Fruit fly (Drosophila melanogaster) whole organism, prepupa: ENCODE results near the gene smal.

Experiments
- Blimp-1 ChIP-seq: fragments of 200-800 bp; sonication (Bioruptor generic); optimal IDR thresholded peaks from 3 replicates; lab custom pipeline; 2017; ENCODE audit warnings: missing biosample characterization, missing genetic modification characterization, mild to moderate bottlenecking, moderate library complexity, missing genetic modification reagents
- CG10631 ChIP-seq: fragments of 200-800 bp; sonication (Bioruptor generic); optimal IDR thresholded peaks from 2 replicates; lab custom pipeline; 2016; ENCODE audit warnings: missing biosample characterization, missing genetic modification characterization
- CG10669 ChIP-seq: fragments of 200-800 bp; sonication (Bioruptor generic); optimal IDR thresholded peaks from 3 replicates; lab custom pipeline; 2018; ENCODE audit warnings: missing biosample characterization, mild to moderate bottlenecking, missing genetic modification characterization, moderate library complexity
- CG11294 ChIP-seq: fragments of 200-800 bp; sonication (Bioruptor generic); IDR thresholded peaks from 2 replicates; pipeline ENCODE4 v1.3.6; 2022; ENCODE audit warnings: missing biosample characterization, missing genetic modification characterization
- CG15336 ChIP-seq: fragments of 200-800 bp; sonication (Bioruptor generic); IDR thresholded peaks from 2 replicates; pipeline ENCODE4 v1.3.6; 2022; ENCODE audit warnings: missing biosample characterization, missing genetic modification characterization
- CG1621 ChIP-seq: fragments of 200-800 bp; sonication (Bioruptor generic); optimal IDR thresholded peaks from 3 replicates; lab custom pipeline; 2018; ENCODE audit warnings: missing biosample characterization, mild to moderate bottlenecking, missing genetic modification characterization
- CG16779 ChIP-seq: fragments of 200-800 bp; sonication (Bioruptor generic); optimal IDR thresholded peaks from 3 replicates; lab custom pipeline; 2017; ENCODE audit warnings: missing biosample characterization, mild to moderate bottlenecking, missing genetic modification characterization
- CG32006 ChIP-seq: fragments of 200-800 bp; sonication (Bioruptor generic); optimal IDR thresholded peaks from 3 replicates; lab custom pipeline; 2017; ENCODE audit warnings: missing biosample characterization, mild to moderate bottlenecking, missing genetic modification characterization
- CG34406 ChIP-seq: fragments of 200-800 bp; sonication (Bioruptor generic); optimal IDR thresholded peaks from 3 replicates; lab custom pipeline; 2016; ENCODE audit warnings: missing biosample characterization, missing genetic modification characterization
- CG3919 ChIP-seq: fragments of 200-800 bp; sonication (Bioruptor generic); optimal IDR thresholded peaks from 3 replicates; lab custom pipeline; 2016; ENCODE audit warnings: missing biosample characterization, missing genetic modification characterization
- CG4318 ChIP-seq: fragments of 200-800 bp; sonication (Bioruptor generic); optimal IDR thresholded peaks from 3 replicates; lab custom pipeline; 2017; ENCODE audit warnings: missing biosample characterization, mild to moderate bottlenecking, missing genetic modification characterization
- CG6163 ChIP-seq: fragments of 200-800 bp; sonication (Bioruptor generic); IDR thresholded peaks from 3 replicates; pipeline ENCODE4 v1.3.6; 2022; ENCODE audit warnings: missing biosample characterization, missing genetic modification characterization
- CG6808 ChIP-seq: fragments of 200-800 bp; sonication (Bioruptor generic); optimal IDR thresholded peaks from 3 replicates; lab custom pipeline; 2017; ENCODE audit warnings: missing biosample characterization, missing genetic modification characterization, mild to moderate bottlenecking, moderate library complexity, missing genetic modification reagents
- CG7368 ChIP-seq: fragments of 200-800 bp; sonication (Bioruptor generic); optimal IDR thresholded peaks from 3 replicates; lab custom pipeline; 2016; ENCODE audit warnings: missing biosample characterization, missing genetic modification characterization
- CG8319 ChIP-seq: fragments of 200-800 bp; sonication (Bioruptor generic); optimal IDR thresholded peaks from 3 replicates; lab custom pipeline; 2016; ENCODE audit warnings: missing biosample characterization, missing genetic modification characterization
- CG8632 ChIP-seq: fragments of 200-800 bp; sonication (Bioruptor generic); optimal IDR thresholded peaks from 3 replicates; lab custom pipeline; 2016; ENCODE audit warnings: missing biosample characterization, missing genetic modification characterization
- CG9139 ChIP-seq: fragments of 200-800 bp; sonication (Bioruptor generic); optimal IDR thresholded peaks from 3 replicates; lab custom pipeline; 2017; ENCODE audit warnings: missing biosample characterization, mild to moderate bottlenecking, missing genetic modification characterization
- Eip78C ChIP-seq: fragments of 200-800 bp; sonication (Bioruptor generic); peaks from one replicate; lab custom pipeline; 2016; ENCODE audit warnings: missing biosample characterization, missing genetic modification characterization
- Eip93F ChIP-seq: fragments of 200-800 bp; sonication (Bioruptor generic); optimal IDR thresholded peaks from 2 replicates; lab custom pipeline; 2016; ENCODE audit warnings: missing biosample characterization, mild to moderate bottlenecking, missing genetic modification characterization
- Ets96B ChIP-seq: fragments of 200-800 bp; optimal IDR thresholded peaks from 2 replicates; lab custom pipeline; 2019; ENCODE audit warnings: missing biosample characterization, mild to moderate bottlenecking, missing genetic modification characterization, moderate library complexity
- Gug ChIP-seq: fragments of 200-800 bp; sonication (Bioruptor generic); IDR thresholded peaks from 2 replicates; pipeline ENCODE4 v1.3.6; 2022; ENCODE audit warnings: missing biosample characterization, missing genetic modification characterization
- Met ChIP-seq: fragments of 200-800 bp; sonication (Bioruptor generic); optimal IDR thresholded peaks from 3 replicates; lab custom pipeline; 2016; ENCODE audit warnings: missing biosample characterization, missing genetic modification characterization
- OdsH ChIP-seq: fragments of 200-800 bp; sonication (Bioruptor generic); optimal IDR thresholded peaks from 3 replicates; lab custom pipeline; 2016; ENCODE audit warnings: missing biosample characterization, missing genetic modification characterization
- Sox102F ChIP-seq: fragments of 200-800 bp; sonication (Bioruptor generic); optimal IDR thresholded peaks from 2 replicates; lab custom pipeline; 2016; ENCODE audit warnings: missing biosample characterization, mild to moderate bottlenecking, missing genetic modification characterization
- Sox15 ChIP-seq: fragments of 200-800 bp; sonication (Bioruptor generic); optimal IDR thresholded peaks from 3 replicates; lab custom pipeline; 2016; ENCODE audit warnings: missing biosample characterization, missing genetic modification characterization
- achi ChIP-seq: fragments of 200-800 bp; sonication (Bioruptor generic); optimal IDR thresholded peaks from 3 replicates; lab custom pipeline; 2016; ENCODE audit warnings: missing biosample characterization, missing genetic modification characterization
- acj6 ChIP-seq: fragments of 200-800 bp; sonication (Bioruptor generic); optimal IDR thresholded peaks from 3 replicates; lab custom pipeline; 2016; ENCODE audit warnings: missing biosample characterization, missing genetic modification characterization
- cyc ChIP-seq: fragments of 200-800 bp; sonication (Bioruptor generic); optimal IDR thresholded peaks from 3 replicates; lab custom pipeline; 2016; ENCODE audit warnings: missing biosample characterization, missing genetic modification characterization
- dsx ChIP-seq: fragments of 200-800 bp; optimal IDR thresholded peaks from 3 replicates; lab custom pipeline; 2019; ENCODE audit warnings: missing biosample characterization, mild to moderate bottlenecking, missing genetic modification characterization, moderate library complexity; ENCODE audit not compliant: poor library complexity, severe bottlenecking
- fd59A ChIP-seq: fragments of 200-800 bp; sonication (Bioruptor generic); optimal IDR thresholded peaks from 2 replicates; lab custom pipeline; 2017; ENCODE audit warnings: missing biosample characterization, mild to moderate bottlenecking, missing genetic modification characterization, missing genetic modification reagents
- fkh ChIP-seq: fragments of 200-800 bp; sonication (Bioruptor generic); optimal IDR thresholded peaks from 3 replicates; lab custom pipeline; 2017; ENCODE audit warnings: missing biosample characterization, mild to moderate bottlenecking, missing genetic modification characterization, moderate library complexity
- lz ChIP-seq: fragments of 200-800 bp; sonication (Bioruptor generic); optimal IDR thresholded peaks from 3 replicates; lab custom pipeline; 2016; ENCODE audit warnings: missing biosample characterization, missing genetic modification characterization
- net ChIP-seq: fragments of 200-800 bp; sonication (Bioruptor generic); optimal IDR thresholded peaks from 3 replicates; lab custom pipeline; 2016; ENCODE audit warnings: missing biosample characterization, missing genetic modification characterization
- pdm3 ChIP-seq: fragments of 200-800 bp; sonication (Bioruptor generic); optimal IDR thresholded peaks from 3 replicates; lab custom pipeline; 2016; ENCODE audit warnings: missing biosample characterization, missing genetic modification characterization
- ss ChIP-seq, 2 experiments: fragments of 200-800 bp; sonication (Bioruptor generic); optimal IDR thresholded peaks; 2 replicates in 1 of 2; 3 replicates in 1 of 2; lab custom pipeline; 2017 to 2018; ENCODE audit warnings: mild to moderate bottlenecking in 2 of 2, missing biosample characterization in 2 of 2, missing genetic modification characterization in 2 of 2, moderate library complexity in 1 of 2
- topi ChIP-seq: fragments of 200-800 bp; sonication (Bioruptor generic); optimal IDR thresholded peaks from 3 replicates; lab custom pipeline; 2016; ENCODE audit warnings: missing biosample characterization, missing genetic modification characterization
- vri ChIP-seq: fragments of 200-800 bp; sonication (Bioruptor generic); optimal IDR thresholded peaks from 3 replicates; lab custom pipeline; 2016; ENCODE audit warnings: missing biosample characterization, mild to moderate bottlenecking, missing genetic modification characterization

Gene smal

DNA sequence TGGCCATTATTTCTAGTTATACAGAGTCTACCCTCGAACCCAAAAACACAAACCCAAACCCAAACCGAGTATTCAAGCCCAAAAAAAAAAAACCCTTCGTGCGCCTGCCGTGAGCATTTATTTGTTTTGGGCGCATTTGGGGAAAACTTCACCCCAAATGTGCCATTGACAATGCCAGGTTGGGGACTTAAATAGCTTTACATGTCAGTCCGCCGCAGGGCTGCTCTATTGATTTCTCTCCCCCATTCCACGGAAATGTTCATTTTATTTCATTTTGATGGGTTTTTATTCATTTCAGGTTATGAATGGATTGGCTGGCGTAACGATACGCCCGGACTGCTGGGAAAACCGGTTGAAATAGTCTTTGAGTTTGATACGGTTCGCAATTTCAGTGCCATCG lies 23.9 kb downstream of the smal start:
- no peak for TF ChIP-seq Eip78C (GFP tag; lab: Kevin White, UChicago)
- TF ChIP-seq pdm3: no peak
- TF ChIP-seq CG6163: no peak
- TF ChIP-seq Gug (GFP tag; lab: Robert Waterston, UW): no peak
- no peak for TF ChIP-seq lz (GFP tag; lab: Kevin White, UChicago)
- no peak for TF ChIP-seq OdsH (GFP tag; lab: Kevin White, UChicago)
- no peak for TF ChIP-seq CG3919 (GFP tag; lab: Kevin White, UChicago)
- TF ChIP-seq CG15336: no peak
- no peak for TF ChIP-seq achi (GFP tag; lab: Kevin White, UChicago)
- TF ChIP-seq acj6 (GFP tag; lab: Kevin White, UChicago): no peak
- no peak for TF ChIP-seq CG34406 (GFP tag; lab: Kevin White, UChicago)
- TF ChIP-seq net (GFP tag; lab: Kevin White, UChicago): no peak
- no peak for TF ChIP-seq fd59A
- TF ChIP-seq Met (GFP tag; lab: Kevin White, UChicago): no peak
- TF ChIP-seq Blimp-1 (GFP tag; lab: Kevin White, UChicago): no peak
- TF ChIP-seq vri (GFP tag; lab: Kevin White, UChicago): no peak
- no peak for TF ChIP-seq Eip93F (GFP tag; lab: Kevin White, UChicago)
- TF ChIP-seq topi (GFP tag; lab: Kevin White, UChicago): no peak
- TF ChIP-seq CG4318: no peak
- TF ChIP-seq, all 60 proteins: peak for 0

DNA sequence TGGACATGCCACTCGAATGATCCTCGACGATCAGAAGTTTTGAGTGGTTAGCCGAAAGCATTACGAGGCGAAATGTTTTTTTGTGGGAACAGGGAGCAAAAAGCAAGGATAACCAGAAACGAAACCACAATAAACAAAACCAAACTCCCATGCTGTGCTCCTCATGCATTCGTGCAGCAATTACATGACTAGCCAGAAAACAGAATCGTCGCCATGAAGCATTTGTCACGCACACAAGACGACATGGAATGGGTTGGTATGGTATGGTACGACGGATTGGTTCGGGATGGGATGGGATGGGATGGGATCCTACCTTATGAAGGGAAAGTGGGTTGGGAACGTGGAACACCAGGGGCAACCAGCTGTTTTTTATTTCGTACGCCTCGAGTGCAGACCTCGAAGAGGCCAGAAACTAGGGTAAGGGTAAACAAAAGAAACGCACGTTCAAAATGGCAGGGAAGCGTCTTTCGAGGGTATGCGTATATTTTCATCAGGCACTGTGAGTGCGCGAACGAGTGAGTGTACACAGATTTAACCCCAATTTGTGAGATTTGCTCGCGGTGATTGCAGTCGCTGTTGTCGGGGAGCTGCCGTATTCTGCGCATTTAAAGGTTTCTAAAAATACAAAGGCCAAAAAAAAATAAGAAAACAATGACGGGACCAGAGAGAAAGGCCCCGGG lies 25.8 kb downstream of the smal start:
- TF ChIP-seq Met (GFP tag; lab: Kevin White, UChicago) (no peak), ss (GFP tag; optimal IDR thresholded peaks at IDR 0.05; lab: Kevin White, UChicago) (peak in 1 of 2 experiments; percentile 96)

DNA sequence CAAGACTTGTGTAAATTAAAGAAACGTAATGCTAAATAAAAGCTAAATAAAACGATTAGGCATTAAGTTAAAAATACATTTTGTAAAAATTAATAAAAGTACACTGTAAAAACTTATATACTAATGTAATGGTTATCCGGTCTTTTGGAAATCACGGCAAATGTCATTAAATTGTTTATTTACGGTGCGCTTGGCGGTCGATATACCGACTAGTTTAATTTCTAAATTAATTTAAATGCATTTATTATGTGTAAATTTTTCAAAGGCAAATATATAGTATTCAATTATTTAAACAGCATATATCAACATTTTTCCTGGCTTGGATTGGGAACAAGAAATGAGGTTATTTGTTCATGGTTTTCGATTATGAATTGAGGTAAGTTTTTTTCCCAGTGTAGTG lies 31.9 kb downstream of the smal start:
- TF ChIP-seq CG32006 (GFP tag; lab: Kevin White, UChicago): peak; percentile 13
- TF ChIP-seq CG7368 (GFP tag; lab: Kevin White, UChicago): no peak
- no peak for TF ChIP-seq CG8319 (GFP tag; lab: Kevin White, UChicago)
- peak; percentile 60 for TF ChIP-seq Eip78C (GFP tag; lab: Kevin White, UChicago)

DNA sequence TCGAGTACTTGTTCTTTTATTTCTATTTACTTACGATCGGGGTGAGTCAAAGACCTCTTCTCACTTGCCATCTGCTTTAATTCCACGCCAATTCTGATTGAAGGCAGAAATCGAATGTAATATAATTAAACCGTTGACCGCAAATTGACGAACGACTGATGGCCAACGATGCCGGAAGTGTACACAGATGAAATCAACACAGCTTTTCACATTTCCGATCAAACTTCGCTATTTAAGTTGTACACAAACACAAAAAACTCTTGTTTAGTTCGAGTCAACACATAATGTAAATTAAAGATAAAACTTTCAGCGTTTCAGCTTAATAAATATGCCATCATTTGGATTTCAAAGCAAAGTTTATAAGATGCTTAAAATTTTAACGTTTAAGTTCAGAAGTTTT lies 32.6 kb downstream of the smal start:
- TF ChIP-seq Met (GFP tag; lab: Kevin White, UChicago) (no peak), Blimp-1 (GFP tag; lab: Kevin White, UChicago) (no peak), Sox102F (GFP tag; lab: Kevin White, UChicago) (no peak), fkh (GFP tag; lab: Kevin White, UChicago) (peak; percentile 39), pdm3 (no peak)

DNA sequence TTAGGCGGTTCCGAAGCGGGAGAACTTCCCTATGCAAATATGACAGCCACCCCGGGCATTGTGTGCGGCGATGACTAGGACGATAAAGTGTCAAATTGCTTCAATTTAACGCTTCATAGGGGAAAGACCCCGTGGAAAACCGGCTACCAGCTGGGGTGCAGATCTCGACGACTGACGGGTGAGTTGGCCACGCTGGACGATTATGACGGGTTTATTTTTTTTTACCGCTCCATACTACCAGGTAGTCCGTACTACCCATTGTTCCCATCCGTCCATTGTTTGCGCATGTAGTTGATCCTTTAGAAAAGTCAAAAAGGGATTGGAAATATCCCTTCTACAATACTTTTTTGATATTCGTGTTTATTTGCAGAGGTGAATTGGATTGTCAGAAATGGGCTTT lies 34.6 kb downstream of the smal start:
- no peak for TF ChIP-seq acj6 (GFP tag; lab: Kevin White, UChicago)
- TF ChIP-seq CG15336: no peak
- no peak for TF ChIP-seq CG1621
- TF ChIP-seq CG10669 (GFP tag; lab: Kevin White, UChicago): no peak
- no peak for TF ChIP-seq Sox15 (GFP tag; lab: Kevin White, UChicago)
- TF ChIP-seq CG16779 (tag; lab: Kevin White, UChicago): no peak
- TF ChIP-seq CG3919 (GFP tag; lab: Kevin White, UChicago): no peak

DNA sequence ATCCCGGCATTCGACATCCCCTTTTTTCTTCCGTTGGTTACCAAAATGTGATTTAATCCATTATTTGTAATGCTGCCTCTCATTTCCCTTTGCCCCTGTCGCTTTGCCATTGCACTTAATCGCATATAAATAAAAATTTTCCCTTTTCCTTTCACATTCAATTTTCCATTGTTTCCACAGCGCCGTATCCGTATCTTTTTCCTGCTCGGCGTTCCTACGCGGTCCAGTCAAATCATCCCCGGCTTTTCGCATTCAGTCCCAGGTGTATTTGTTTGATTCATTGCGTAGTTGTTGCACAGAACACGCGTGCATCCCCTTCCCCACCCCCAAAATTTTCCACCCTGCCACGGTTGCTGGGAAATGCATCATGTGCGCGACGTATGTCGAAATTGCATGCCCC lies 37.0 kb downstream of the smal start:
- TF ChIP-seq CG11294 (no peak), vri (GFP tag; lab: Kevin White, UChicago) (no peak), CG3919 (GFP tag; lab: Kevin White, UChicago) (no peak), CG10669 (GFP tag; lab: Kevin White, UChicago) (no peak), CG10631 (no peak), Met (GFP tag; lab: Kevin White, UChicago) (no peak), CG9139 (no peak), Ets96B (tag; lab: Kevin White, UChicago) (no peak), CG4318 (no peak), Blimp-1 (GFP tag; lab: Kevin White, UChicago) (no peak), CG7368 (GFP tag; lab: Kevin White, UChicago) (no peak), CG8632 (no peak), net (GFP tag; lab: Kevin White, UChicago) (no peak), CG6808 (GFP tag; lab: Kevin White, UChicago) (no peak), dsx (GFP tag; lab: Kevin White, UChicago) (no peak), cyc (GFP tag; lab: Kevin White, UChicago) (no peak), fkh (GFP tag; lab: Kevin White, UChicago) (no peak)
